Worm (Caenorhabditis elegans): ENCODE measurements around the gene C17H11.4.

DNA sequence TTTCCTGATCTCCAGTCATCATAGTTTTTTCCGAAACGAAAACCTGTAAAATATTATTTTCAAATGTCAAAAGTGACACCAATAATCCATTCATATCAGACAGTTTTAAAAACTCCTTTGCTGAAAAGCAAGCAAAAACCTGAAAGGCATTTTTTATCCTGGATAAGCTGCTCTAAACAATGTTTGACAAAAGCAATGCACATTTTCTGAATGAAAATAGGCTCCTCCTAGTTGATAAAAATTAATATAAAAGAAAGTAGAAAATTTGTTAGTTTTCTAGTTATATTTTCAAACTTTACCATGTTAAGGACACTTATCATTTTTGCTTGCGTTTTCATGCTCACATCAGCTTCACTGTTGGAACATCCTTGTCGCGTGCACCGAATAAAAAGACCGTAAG is 38.0 kb upstream of the C17H11.4 start, which contains the start of gene K02A6.1:
- no peak for TF ChIP-seq hnd-1 (tag; optimal IDR thresholded peaks at IDR 0.05)
- no peak for TF ChIP-seq ama-1 (optimal IDR thresholded peaks at IDR 0.05)
- no peak for TF ChIP-seq flt-1 (GFP tag; IDR thresholded peaks at IDR 0.05)
